Fruit fly (Drosophila melanogaster) whole organism, prepupa: ENCODE measurements around the gene olf413.

Source experiments
- Blimp-1 ChIP-seq: fragments of 200-800 bp; sonication (Bioruptor generic); optimal IDR thresholded peaks from 3 replicates; lab custom pipeline; 2017; ENCODE audit warnings: missing biosample characterization, missing genetic modification characterization, mild to moderate bottlenecking, moderate library complexity, missing genetic modification reagents
- CG10669 ChIP-seq: fragments of 200-800 bp; sonication (Bioruptor generic); optimal IDR thresholded peaks from 3 replicates; lab custom pipeline; 2018; ENCODE audit warnings: missing biosample characterization, mild to moderate bottlenecking, missing genetic modification characterization, moderate library complexity
- CG11294 ChIP-seq: fragments of 200-800 bp; sonication (Bioruptor generic); IDR thresholded peaks from 2 replicates; pipeline ENCODE4 v1.3.6; 2022; ENCODE audit warnings: missing biosample characterization, missing genetic modification characterization
- CG16779 ChIP-seq: fragments of 200-800 bp; sonication (Bioruptor generic); optimal IDR thresholded peaks from 3 replicates; lab custom pipeline; 2017; ENCODE audit warnings: missing biosample characterization, mild to moderate bottlenecking, missing genetic modification characterization
- CG3032 ChIP-seq: fragments of 200-800 bp; optimal IDR thresholded peaks from 2 replicates; lab custom pipeline; 2019; ENCODE audit warnings: missing biosample characterization, mild to moderate bottlenecking, missing genetic modification characterization, moderate library complexity
- CG31627 ChIP-seq: fragments of 200-800 bp; sonication (Bioruptor generic); optimal IDR thresholded peaks from 3 replicates; lab custom pipeline; 2016; ENCODE audit warnings: missing biosample characterization, missing genetic modification characterization
- CG3919 ChIP-seq: fragments of 200-800 bp; sonication (Bioruptor generic); optimal IDR thresholded peaks from 3 replicates; lab custom pipeline; 2016; ENCODE audit warnings: missing biosample characterization, missing genetic modification characterization
- CG6276 ChIP-seq: fragments of 200-800 bp; sonication (Bioruptor generic); optimal IDR thresholded peaks from 2 replicates; lab custom pipeline; 2017; ENCODE audit warnings: missing biosample characterization, mild to moderate bottlenecking, missing genetic modification characterization
- CG6854 ChIP-seq: fragments of 200-800 bp; sonication (Bioruptor generic); optimal IDR thresholded peaks from 2 replicates; lab custom pipeline; 2017; ENCODE audit warnings: missing biosample characterization, mild to moderate bottlenecking, missing genetic modification characterization
- CG7368 ChIP-seq: fragments of 200-800 bp; sonication (Bioruptor generic); optimal IDR thresholded peaks from 3 replicates; lab custom pipeline; 2016; ENCODE audit warnings: missing biosample characterization, missing genetic modification characterization
- CG8119 ChIP-seq: fragments of 200-800 bp; sonication (Bioruptor generic); IDR thresholded peaks from 3 replicates; pipeline ENCODE4 v1.3.6; 2022; ENCODE audit warnings: missing biosample characterization, missing genetic modification characterization
- CG8319 ChIP-seq: fragments of 200-800 bp; sonication (Bioruptor generic); optimal IDR thresholded peaks from 3 replicates; lab custom pipeline; 2016; ENCODE audit warnings: missing biosample characterization, missing genetic modification characterization
- CG9139 ChIP-seq: fragments of 200-800 bp; sonication (Bioruptor generic); optimal IDR thresholded peaks from 3 replicates; lab custom pipeline; 2017; ENCODE audit warnings: missing biosample characterization, mild to moderate bottlenecking, missing genetic modification characterization
- Eip75B ChIP-seq: fragments of 200-800 bp; sonication (Bioruptor generic); optimal IDR thresholded peaks from 3 replicates; lab custom pipeline; 2016; ENCODE audit warnings: missing biosample characterization, missing genetic modification characterization
- Eip78C ChIP-seq: fragments of 200-800 bp; sonication (Bioruptor generic); peaks from one replicate; lab custom pipeline; 2016; ENCODE audit warnings: missing biosample characterization, missing genetic modification characterization
- Eip93F ChIP-seq: fragments of 200-800 bp; sonication (Bioruptor generic); optimal IDR thresholded peaks from 2 replicates; lab custom pipeline; 2016; ENCODE audit warnings: missing biosample characterization, mild to moderate bottlenecking, missing genetic modification characterization
- Gug ChIP-seq: fragments of 200-800 bp; sonication (Bioruptor generic); IDR thresholded peaks from 2 replicates; pipeline ENCODE4 v1.3.6; 2022; ENCODE audit warnings: missing biosample characterization, missing genetic modification characterization
- Hr38 ChIP-seq: sonication (Bioruptor generic); optimal IDR thresholded peaks from 2 replicates; lab custom pipeline; 2016; ENCODE audit warnings: missing biosample characterization, missing genetic modification characterization
- Lpt ChIP-seq: fragments of 200-800 bp; sonication (Bioruptor generic); optimal IDR thresholded peaks from 3 replicates; lab custom pipeline; 2016; ENCODE audit warnings: missing biosample characterization, missing genetic modification characterization
- Met ChIP-seq: fragments of 200-800 bp; sonication (Bioruptor generic); optimal IDR thresholded peaks from 3 replicates; lab custom pipeline; 2016; ENCODE audit warnings: missing biosample characterization, missing genetic modification characterization
- OdsH ChIP-seq: fragments of 200-800 bp; sonication (Bioruptor generic); optimal IDR thresholded peaks from 3 replicates; lab custom pipeline; 2016; ENCODE audit warnings: missing biosample characterization, missing genetic modification characterization
- Smox ChIP-seq: fragments of 200-800 bp; sonication (Bioruptor generic); optimal IDR thresholded peaks from 3 replicates; lab custom pipeline; 2016; ENCODE audit warnings: missing biosample characterization, missing genetic modification characterization
- Sox102F ChIP-seq: fragments of 200-800 bp; sonication (Bioruptor generic); optimal IDR thresholded peaks from 2 replicates; lab custom pipeline; 2016; ENCODE audit warnings: missing biosample characterization, mild to moderate bottlenecking, missing genetic modification characterization
- Sox14 ChIP-seq: fragments of 200-800 bp; sonication (Bioruptor generic); optimal IDR thresholded peaks from 3 replicates; lab custom pipeline; 2016; ENCODE audit warnings: missing biosample characterization, missing genetic modification characterization
- Sox15 ChIP-seq: fragments of 200-800 bp; sonication (Bioruptor generic); optimal IDR thresholded peaks from 3 replicates; lab custom pipeline; 2016; ENCODE audit warnings: missing biosample characterization, missing genetic modification characterization
- acj6 ChIP-seq: fragments of 200-800 bp; sonication (Bioruptor generic); optimal IDR thresholded peaks from 3 replicates; lab custom pipeline; 2016; ENCODE audit warnings: missing biosample characterization, missing genetic modification characterization
- cyc ChIP-seq: fragments of 200-800 bp; sonication (Bioruptor generic); optimal IDR thresholded peaks from 3 replicates; lab custom pipeline; 2016; ENCODE audit warnings: missing biosample characterization, missing genetic modification characterization
- dac ChIP-seq: fragments of 200-800 bp; sonication (Bioruptor generic); optimal IDR thresholded peaks from 2 replicates; lab custom pipeline; 2017; ENCODE audit warnings: missing biosample characterization, mild to moderate bottlenecking, missing genetic modification characterization
- dsx ChIP-seq: fragments of 200-800 bp; optimal IDR thresholded peaks from 3 replicates; lab custom pipeline; 2019; ENCODE audit warnings: missing biosample characterization, mild to moderate bottlenecking, missing genetic modification characterization, moderate library complexity; ENCODE audit not compliant: poor library complexity, severe bottlenecking
- esn ChIP-seq: fragments of 200-800 bp; sonication (Bioruptor generic); optimal IDR thresholded peaks from 2 replicates; lab custom pipeline; 2016; ENCODE audit warnings: missing biosample characterization, mild to moderate bottlenecking, missing genetic modification characterization, moderate library complexity
- fd85E ChIP-seq: fragments of 200-800 bp; sonication (Bioruptor generic); optimal IDR thresholded peaks from 3 replicates; lab custom pipeline; 2016; ENCODE audit warnings: missing biosample characterization, missing genetic modification characterization
- fkh ChIP-seq: fragments of 200-800 bp; sonication (Bioruptor generic); optimal IDR thresholded peaks from 3 replicates; lab custom pipeline; 2017; ENCODE audit warnings: missing biosample characterization, mild to moderate bottlenecking, missing genetic modification characterization, moderate library complexity
- lz ChIP-seq: fragments of 200-800 bp; sonication (Bioruptor generic); optimal IDR thresholded peaks from 3 replicates; lab custom pipeline; 2016; ENCODE audit warnings: missing biosample characterization, missing genetic modification characterization
- net ChIP-seq: fragments of 200-800 bp; sonication (Bioruptor generic); optimal IDR thresholded peaks from 3 replicates; lab custom pipeline; 2016; ENCODE audit warnings: missing biosample characterization, missing genetic modification characterization
- pdm3 ChIP-seq: fragments of 200-800 bp; sonication (Bioruptor generic); optimal IDR thresholded peaks from 3 replicates; lab custom pipeline; 2016; ENCODE audit warnings: missing biosample characterization, missing genetic modification characterization
- spab ChIP-seq: fragments of 200-800 bp; sonication (Bioruptor generic); optimal IDR thresholded peaks from 2 replicates; lab custom pipeline; 2017; ENCODE audit warnings: missing biosample characterization, mild to moderate bottlenecking, missing genetic modification characterization, missing genetic modification reagents
- ss ChIP-seq, 2 experiments: fragments of 200-800 bp; sonication (Bioruptor generic); optimal IDR thresholded peaks; 2 replicates in 1 of 2; 3 replicates in 1 of 2; lab custom pipeline; 2017 to 2018; ENCODE audit warnings: mild to moderate bottlenecking in 2 of 2, missing biosample characterization in 2 of 2, missing genetic modification characterization in 2 of 2, moderate library complexity in 1 of 2
- svp ChIP-seq: fragments of 200-800 bp; sonication (Bioruptor generic); peaks from one replicate; lab custom pipeline; 2016; ENCODE audit warnings: missing biosample characterization, missing genetic modification characterization
- topi ChIP-seq: fragments of 200-800 bp; sonication (Bioruptor generic); optimal IDR thresholded peaks from 3 replicates; lab custom pipeline; 2016; ENCODE audit warnings: missing biosample characterization, missing genetic modification characterization
- vri ChIP-seq: fragments of 200-800 bp; sonication (Bioruptor generic); optimal IDR thresholded peaks from 3 replicates; lab custom pipeline; 2016; ENCODE audit warnings: missing biosample characterization, mild to moderate bottlenecking, missing genetic modification characterization

The olf413 gene

DNA sequence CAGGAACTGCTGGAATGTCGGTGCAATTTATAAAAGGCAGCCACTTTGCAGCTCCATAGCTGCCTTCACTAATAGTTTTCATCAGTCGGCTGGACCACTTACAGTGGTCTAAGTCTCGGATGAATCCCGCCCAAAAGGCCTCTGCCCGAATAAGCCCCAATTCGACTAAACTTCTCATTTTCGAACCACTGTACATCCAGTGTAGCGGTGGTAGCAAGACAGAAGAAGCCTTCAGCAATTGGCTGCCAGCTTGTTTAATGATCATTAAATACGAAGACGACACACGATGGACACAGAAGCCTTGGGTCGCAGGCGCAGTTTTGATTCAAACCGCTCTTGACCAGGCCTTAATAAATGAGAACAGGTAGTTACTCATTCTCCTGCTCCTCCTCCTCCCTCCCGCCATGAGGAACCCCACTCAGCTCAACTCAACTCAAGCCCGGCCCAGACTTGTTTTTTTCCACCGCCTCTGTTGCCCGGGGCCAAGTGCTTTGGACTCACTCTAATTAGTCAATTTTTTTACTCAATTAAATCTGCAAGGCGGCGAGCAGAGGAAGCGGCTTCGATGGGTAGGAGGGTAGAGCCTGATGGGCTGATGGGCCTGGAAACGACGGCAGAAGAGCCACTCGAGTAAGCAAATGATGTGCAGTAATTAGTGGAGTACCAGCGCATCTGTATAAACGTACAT lies 43.3 kb downstream of the olf413 start (continued):
- TF ChIP-seq CG11294 (GFP tag; lab: Robert Waterston, UW): no peak

dm6 chr3L:22181555-22181954 lies 45.7 kb downstream of the olf413 start:
- TF ChIP-seq spab (GFP tag; lab: Kevin White, UChicago): no peak
- TF ChIP-seq lz (GFP tag; lab: Kevin White, UChicago): peak; percentile 14
- no peak for TF ChIP-seq acj6 (GFP tag; lab: Kevin White, UChicago)
- TF ChIP-seq pdm3 (GFP tag; lab: Kevin White, UChicago): peak; percentile 7
- TF ChIP-seq fd85E (GFP tag; lab: Kevin White, UChicago): no peak
- TF ChIP-seq cyc (GFP tag; lab: Kevin White, UChicago): no peak
- no peak for TF ChIP-seq Met (GFP tag; lab: Kevin White, UChicago)
- no peak for TF ChIP-seq CG7368 (GFP tag; lab: Kevin White, UChicago)
- no peak for TF ChIP-seq CG31627 (GFP tag; lab: Kevin White, UChicago)
- no peak for TF ChIP-seq dac (GFP tag; lab: Kevin White, UChicago)
- TF ChIP-seq OdsH (GFP tag; lab: Kevin White, UChicago): no peak
- TF ChIP-seq Sox14 (GFP tag; lab: Kevin White, UChicago): no peak
- TF ChIP-seq Gug: no peak
- no peak for TF ChIP-seq net
- no peak for TF ChIP-seq Smox
- no peak for TF ChIP-seq vri (GFP tag; lab: Kevin White, UChicago)
- TF ChIP-seq CG8319 (GFP tag; lab: Kevin White, UChicago): no peak
- peak; percentile 53 for TF ChIP-seq svp
- TF ChIP-seq fkh (GFP tag; lab: Kevin White, UChicago): no peak
- no peak for TF ChIP-seq Lpt
- no peak for TF ChIP-seq CG8119
- no peak for TF ChIP-seq CG16779 (tag; lab: Kevin White, UChicago)
- TF ChIP-seq CG3032: peak; percentile 4
- no peak for TF ChIP-seq Sox102F
- no peak for TF ChIP-seq CG10669 (GFP tag; lab: Kevin White, UChicago)
- no peak for TF ChIP-seq esn
- TF ChIP-seq Eip78C: peak; percentile 6
- TF ChIP-seq Blimp-1 (GFP tag; lab: Kevin White, UChicago): no peak
- no peak for TF ChIP-seq CG9139
- no peak for TF ChIP-seq Eip93F (GFP tag; lab: Kevin White, UChicago)
- TF ChIP-seq Eip75B (GFP tag; lab: Kevin White, UChicago): no peak
- peak; percentile 13 for TF ChIP-seq CG3919 (GFP tag; lab: Kevin White, UChicago)
- TF ChIP-seq CG6854 (GFP tag; lab: Kevin White, UChicago): no peak
- peak in 1 of 2 experiments; percentile 11 for TF ChIP-seq ss (GFP tag; optimal IDR thresholded peaks at IDR 0.05; lab: Kevin White, UChicago)
- TF ChIP-seq CG11294 (GFP tag; lab: Robert Waterston, UW): no peak
- TF ChIP-seq topi (GFP tag; lab: Kevin White, UChicago): no peak
- TF ChIP-seq Hr38 (GFP tag; lab: Kevin White, UChicago): no peak

dm6 chr3L:22186404-22186803 lies 50.5 kb downstream of the olf413 start:
- TF ChIP-seq Sox15 (GFP tag; lab: Kevin White, UChicago) (no peak), dsx (GFP tag; lab: Kevin White, UChicago) (no peak), CG6276 (no peak), Met (GFP tag; lab: Kevin White, UChicago) (no peak), Gug (no peak)
- TF ChIP-seq, all 60 proteins: peak for 0
